Worm (Caenorhabditis elegans) whole organism, late embryonic: ENCODE data around the gene F38B7.17.

Experiments
- C38D4.7 ChIP-seq: fragments of 200-800 bp; sonication (Bioruptor generic); optimal IDR thresholded peaks from 2 replicates; lab custom pipeline; 2018; ENCODE audit warnings: mild to moderate bottlenecking, missing genetic modification characterization, moderate library complexity, missing compliant biosample characterization
- F13H6.1 ChIP-seq: sonication (generic microtip); optimal IDR thresholded peaks from 2 replicates; lab custom pipeline; 2016; ENCODE audit warnings: missing genetic modification characterization, missing compliant biosample characterization
- K02D7.2 ChIP-seq: sonication (generic microtip); optimal IDR thresholded peaks from 2 replicates; lab custom pipeline; 2017; ENCODE audit warnings: mild to moderate bottlenecking, missing genetic modification characterization, missing compliant biosample characterization
- K09A11.1 ChIP-seq: sonication (generic microtip); optimal IDR thresholded peaks from 2 replicates; lab custom pipeline; 2017; ENCODE audit warnings: antibody characterized with exemption, mild to moderate bottlenecking, missing genetic modification characterization, missing compliant biosample characterization; ENCODE audit not compliant: insufficient read depth
- T23F11.4 ChIP-seq: fragments of 200-800 bp; sonication (Bioruptor generic); optimal IDR thresholded peaks from 2 replicates; lab custom pipeline; 2018; ENCODE audit warnings: mild to moderate bottlenecking, missing genetic modification characterization, missing compliant biosample characterization
- ceh-14 ChIP-seq: sonication (generic microtip); optimal IDR thresholded peaks from 2 replicates; lab custom pipeline; 2016; ENCODE audit warnings: missing genotype, missing genetic modification characterization, missing compliant biosample characterization
- ceh-19 ChIP-seq: fragments of 200-800 bp; sonication (Bioruptor generic); optimal IDR thresholded peaks from 2 replicates; lab custom pipeline; 2018; ENCODE audit warnings: mild to moderate bottlenecking, missing genetic modification characterization, missing compliant biosample characterization
- ceh-24 ChIP-seq: sonication (generic microtip); optimal IDR thresholded peaks from 2 replicates; lab custom pipeline; 2016; ENCODE audit warnings: mild to moderate bottlenecking, missing genetic modification characterization, missing compliant biosample characterization
- ceh-34 ChIP-seq: sonication (generic microtip); optimal IDR thresholded peaks from 2 replicates; lab custom pipeline; 2016; ENCODE audit warnings: mild to moderate bottlenecking, missing genetic modification characterization, missing compliant biosample characterization
- ceh-45 ChIP-seq: fragments of 200-800 bp; sonication (Bioruptor generic); IDR thresholded peaks from 2 replicates; pipeline ENCODE4 v1.3.6; 2022; ENCODE audit warnings: missing genetic modification reagents, missing genetic modification characterization, missing compliant biosample characterization
- ceh-48 ChIP-seq: sonication (generic microtip); optimal IDR thresholded peaks from 2 replicates; lab custom pipeline; 2016; ENCODE audit warnings: missing genetic modification characterization, inconsistent platforms, missing compliant biosample characterization
- che-1 ChIP-seq: sonication (generic microtip); optimal IDR thresholded peaks from 2 replicates; lab custom pipeline; 2016; ENCODE audit warnings: mild to moderate bottlenecking, missing genetic modification characterization, missing compliant biosample characterization
- dmd-4 ChIP-seq: sonication (generic microtip); optimal IDR thresholded peaks from 2 replicates; lab custom pipeline; 2016; ENCODE audit warnings: borderline replicate concordance, missing genetic modification characterization, missing compliant biosample characterization
- dve-1 ChIP-seq: sonication (generic microtip); optimal IDR thresholded peaks from 2 replicates; lab custom pipeline; 2017; ENCODE audit warnings: antibody characterized with exemption, mild to moderate bottlenecking, missing genetic modification characterization, missing compliant biosample characterization
- elt-4 ChIP-seq: sonication (generic microtip); optimal IDR thresholded peaks from 2 replicates; lab custom pipeline; 2016; ENCODE audit warnings: missing genetic modification characterization, missing compliant biosample characterization
- ets-4 ChIP-seq: sonication (generic microtip); optimal IDR thresholded peaks from 2 replicates; lab custom pipeline; 2016; ENCODE audit warnings: missing genetic modification characterization, missing compliant biosample characterization
- eyg-1 ChIP-seq: sonication (generic microtip); optimal IDR thresholded peaks from 2 replicates; lab custom pipeline; 2016; ENCODE audit warnings: missing genotype, missing genetic modification characterization, missing compliant biosample characterization
- fax-1 ChIP-seq: sonication (generic microtip); optimal IDR thresholded peaks from 2 replicates; lab custom pipeline; 2016; ENCODE audit warnings: missing genotype, missing genetic modification characterization, missing compliant biosample characterization
- fkh-6 ChIP-seq: sonication (generic microtip); optimal IDR thresholded peaks from 2 replicates; lab custom pipeline; 2016; ENCODE audit warnings: missing genetic modification characterization, missing compliant biosample characterization
- hlh-15 ChIP-seq: sonication (generic microtip); optimal IDR thresholded peaks from 2 replicates; lab custom pipeline; 2016; ENCODE audit warnings: missing genetic modification characterization, missing compliant biosample characterization
- hlh-30 ChIP-seq: sonication (generic microtip); optimal IDR thresholded peaks from 2 replicates; lab custom pipeline; 2017; ENCODE audit warnings: antibody characterized with exemption, missing genetic modification characterization, missing compliant biosample characterization; ENCODE audit not compliant: insufficient read depth
- hlh-8 ChIP-seq: sonication (generic microtip); optimal IDR thresholded peaks from 2 replicates; lab custom pipeline; 2016; ENCODE audit warnings: missing genotype, missing genetic modification characterization, missing compliant biosample characterization
- lin-11 ChIP-seq: fragments of 200-800 bp; sonication (Bioruptor generic); optimal IDR thresholded peaks from 2 replicates; lab custom pipeline; 2018; ENCODE audit warnings: mild to moderate bottlenecking, missing genetic modification characterization, missing compliant biosample characterization
- nfya-1 ChIP-seq: sonication (generic microtip); optimal IDR thresholded peaks from 2 replicates; lab custom pipeline; 2017; ENCODE audit warnings: missing genetic modification characterization, mild to moderate bottlenecking, missing compliant biosample characterization, antibody characterized with exemption, moderate library complexity
- nhr-232 ChIP-seq: sonication (generic microtip); optimal IDR thresholded peaks from 2 replicates; lab custom pipeline; 2016; ENCODE audit warnings: missing genetic modification characterization, missing compliant biosample characterization
- npax-4 ChIP-seq: sonication (generic microtip); optimal IDR thresholded peaks from 2 replicates; lab custom pipeline; 2016; ENCODE audit warnings: missing genetic modification characterization, missing compliant biosample characterization
- pat-9 ChIP-seq: fragments of 200-800 bp; sonication (Bioruptor generic); optimal IDR thresholded peaks from 2 replicates; lab custom pipeline; 2018; ENCODE audit warnings: mild to moderate bottlenecking, missing genetic modification characterization, moderate library complexity, missing compliant biosample characterization
- pax-1 ChIP-seq: fragments of 150-350 bp; optimal IDR thresholded peaks from 2 replicates; lab custom pipeline; 2014; ENCODE audit warnings: missing biosample characterization, missing genetic modification characterization
- rnt-1 ChIP-seq: sonication (generic microtip); optimal IDR thresholded peaks from 2 replicates; lab custom pipeline; 2016; ENCODE audit warnings: missing genetic modification characterization, missing compliant biosample characterization
- sdc-2 ChIP-seq: sonication (generic microtip); optimal IDR thresholded peaks from 2 replicates; lab custom pipeline; 2016; ENCODE audit warnings: missing genotype, missing genetic modification characterization, missing compliant biosample characterization
- sox-2 ChIP-seq: fragments of 200-800 bp; sonication (Bioruptor generic); IDR thresholded peaks from 2 replicates; pipeline ENCODE4 v1.3.6; 2022; ENCODE audit warnings: missing genetic modification reagents, missing genetic modification characterization, missing compliant biosample characterization
- syd-9 ChIP-seq: sonication (generic microtip); optimal IDR thresholded peaks from 2 replicates; lab custom pipeline; 2016; ENCODE audit warnings: mild to moderate bottlenecking, missing genetic modification characterization, moderate library complexity, missing compliant biosample characterization
- tbx-7 ChIP-seq: sonication (generic microtip); optimal IDR thresholded peaks from 2 replicates; lab custom pipeline; 2016; ENCODE audit warnings: missing genotype, missing genetic modification characterization, missing compliant biosample characterization
- ttx-3 ChIP-seq: sonication (generic microtip); optimal IDR thresholded peaks from 2 replicates; lab custom pipeline; 2016; ENCODE audit warnings: missing genetic modification reagents, missing genetic modification characterization, missing compliant biosample characterization
- unc-3 ChIP-seq, 2 experiments: fragments of 200-800 bp in 1 of 2; sonication (Bioruptor generic) in 1 of 2; sonication (generic microtip) in 1 of 2; conservative IDR thresholded peaks in 1 of 2; optimal IDR thresholded peaks in 1 of 2; 2 replicates each; pipeline versions ENCODE4 v1.3.6 to Lab custom; 2016 to 2022; ENCODE audit warnings: missing compliant biosample characterization in 2 of 2, missing genetic modification characterization in 2 of 2, missing genetic modification reagents in 1 of 2
- unc-42 ChIP-seq: sonication (generic microtip); optimal IDR thresholded peaks from 2 replicates; lab custom pipeline; 2016; ENCODE audit warnings: missing genotype, missing genetic modification characterization, missing compliant biosample characterization
- unc-86 ChIP-seq: sonication (generic microtip); optimal IDR thresholded peaks from 2 replicates; lab custom pipeline; 2016; ENCODE audit warnings: missing genetic modification characterization, missing compliant biosample characterization
- ztf-16 ChIP-seq: sonication (generic microtip); optimal IDR thresholded peaks from 2 replicates; lab custom pipeline; 2017; ENCODE audit warnings: missing genetic modification characterization, missing compliant biosample characterization

Gene F38B7.17

ce11 chrV:11554260-11554659, 5.5 kb upstream of the F38B7.17 start, which contains the start of gene duo-1:
Gene duo-1, plus strand, starts transcription at chrV:11554630.
- TF ChIP-seq hlh-15 (tag; lab: Kevin White, UChicago) = no peak
- no peak for TF ChIP-seq syd-9

- TF ChIP-seq ttx-3 (tag; lab: Kevin White, UChicago) (no peak), rnt-1 (no peak), sox-2 (GFP tag; lab: Robert Waterston, UW) (no peak), unc-42 (tag; lab: Kevin White, UChicago) (no peak)
- TF ChIP-seq, all 69 proteins: peak for 0
These were observed 3.6 kb upstream of the F38B7.17 start, which contains the start of gene srx-85 for ce11 chrV:11552379-11552778. Gene srx-85, plus strand, starts transcription at chrV:11552679.

- TF ChIP-seq ztf-16 (no peak), nhr-232 (tag; lab: Kevin White, UChicago) (no peak), ttx-3 (tag; lab: Kevin White, UChicago) (no peak), C38D4.7 (GFP tag; lab: Kevin White, UChicago) (no peak), K02D7.2 (tag; lab: Kevin White, UChicago) (no peak), fax-1 (tag; lab: Kevin White, UChicago) (no peak), npax-4 (tag; lab: Kevin White, UChicago) (no peak), rnt-1 (no peak), dve-1 (tag; lab: Kevin White, UChicago) (no peak), nfya-1 (tag; lab: Kevin White, UChicago) (no peak), T23F11.4 (no peak), K09A11.1 (tag; lab: Kevin White, UChicago) (no peak), ceh-34 (tag; lab: Kevin White, UChicago) (no peak), sdc-2 (no peak), hlh-8 (tag; lab: Kevin White, UChicago) (no peak), dmd-4 (no peak), sox-2 (GFP tag; lab: Robert Waterston, UW) (no peak), unc-3 (GFP tag; conservative IDR thresholded peaks at IDR 0.05; lab: Robert Waterston, UW) (no peak), unc-3 (tag; optimal IDR thresholded peaks at IDR 0.05; lab: Kevin White, UChicago) (no peak), fkh-6 (tag; lab: Kevin White, UChicago) (no peak), hlh-30 (tag; lab: Kevin White, UChicago) (no peak)
These were observed 2.0 kb downstream of the F38B7.17 start, which contains the start of gene F38B7.11 for ce11 chrV:11546795-11547194. Gene F38B7.11, plus strand, starts transcription at chrV:11547095.

ce11 chrV:11545227-11545626, 3.5 kb downstream of the F38B7.17 start, which contains the start of gene F38B7.10:
Gene F38B7.10, plus strand, starts transcription at chrV:11545527.
- TF ChIP-seq F13H6.1 (tag; lab: Kevin White, UChicago) (no peak), elt-4 (tag; lab: Kevin White, UChicago) (no peak), pat-9 (no peak), ceh-48 (tag; lab: Kevin White, UChicago) (no peak), ceh-14 (tag; lab: Kevin White, UChicago) (no peak), lin-11 (tag; lab: Kevin White, UChicago) (no peak), ceh-24 (tag; lab: Kevin White, UChicago) (no peak), sdc-2 (no peak), eyg-1 (no peak), ztf-16 (no peak), ceh-19 (no peak), ets-4 (no peak), tbx-7 (tag; lab: Kevin White, UChicago) (no peak), che-1 (tag; lab: Kevin White, UChicago) (no peak), ceh-34 (tag; lab: Kevin White, UChicago) (no peak), fax-1 (tag; lab: Kevin White, UChicago) (no peak), ceh-45 (GFP tag; lab: Robert Waterston, UW) (no peak), pax-1 (no peak), unc-86 (tag; lab: Kevin White, UChicago) (no peak)
